Fruit fly (Drosophila melanogaster) whole organism, embryonic: ENCODE results near the gene TMEM216.

Experiments
- Ada2b ChIP-seq: fragments of 200-800 bp; sonication (Bioruptor generic); IDR thresholded peaks from 2 replicates; pipeline ENCODE4 v1.3.6; 2022; ENCODE audit warnings: missing biosample characterization, missing genetic modification characterization
- B-H1 ChIP-seq: fragments of 200-800 bp; sonication (Bioruptor generic); IDR thresholded peaks from 3 replicates; pipeline ENCODE4 v1.3.6; 2022; ENCODE audit warnings: missing biosample characterization, missing genetic modification characterization
- BEAF-32 ChIP-seq: fragments of 200-800 bp; sonication (Bioruptor generic); optimal IDR thresholded peaks from 3 replicates; lab custom pipeline; 2017; ENCODE audit warnings: missing biosample characterization, missing genetic modification characterization, mild to moderate bottlenecking, moderate library complexity, missing genetic modification reagents
- C15 ChIP-seq: fragments of 200-800 bp; sonication (Bioruptor generic); IDR thresholded peaks from 3 replicates; pipeline ENCODE4 v1.3.6; 2022; ENCODE audit warnings: missing biosample characterization, missing genetic modification characterization
- CG10321 ChIP-seq: fragments of 200-800 bp; sonication (Bioruptor generic); IDR thresholded peaks from 2 replicates; pipeline ENCODE4 v1.3.6; 2022; ENCODE audit warnings: missing biosample characterization, missing genetic modification characterization
- CG11398 ChIP-seq: fragments of 200-800 bp; sonication (Bioruptor generic); optimal IDR thresholded peaks from 2 replicates; lab custom pipeline; 2016; ENCODE audit warnings: missing biosample characterization, missing genetic modification characterization
- CG11560 ChIP-seq: fragments of 200-800 bp; sonication (Bioruptor generic); IDR thresholded peaks from 3 replicates; pipeline ENCODE4 v1.3.6; 2022; ENCODE audit warnings: missing biosample characterization, missing genetic modification characterization
- CG12744 ChIP-seq: fragments of 200-800 bp; sonication (Bioruptor generic); optimal IDR thresholded peaks from 2 replicates; lab custom pipeline; 2016; ENCODE audit warnings: missing biosample characterization, missing genetic modification characterization
- CG12769 ChIP-seq: fragments of 200-800 bp; sonication (Bioruptor generic); optimal IDR thresholded peaks from 2 replicates; lab custom pipeline; 2019; ENCODE audit warnings: missing biosample characterization, mild to moderate bottlenecking, missing genetic modification characterization, moderate library complexity
- CG15479 ChIP-seq: fragments of 200-800 bp; sonication (Bioruptor generic); optimal IDR thresholded peaks from 3 replicates; lab custom pipeline; 2019; ENCODE audit warnings: missing biosample characterization, mild to moderate bottlenecking, missing genetic modification characterization, moderate library complexity
- CG16813 ChIP-seq: fragments of 200-800 bp; sonication (Bioruptor generic); IDR thresholded peaks from 3 replicates; pipeline ENCODE4 v1.3.6; 2022; ENCODE audit warnings: missing biosample characterization, missing genetic modification characterization; ENCODE audit not compliant: partially characterized antibody
- CG16815 ChIP-seq: fragments of 200-800 bp; sonication (Bioruptor generic); optimal IDR thresholded peaks from 3 replicates; lab custom pipeline; 2017; ENCODE audit warnings: missing biosample characterization, mild to moderate bottlenecking, missing genetic modification characterization
- CG18262 ChIP-seq: fragments of 200-800 bp; optimal IDR thresholded peaks from 3 replicates; lab custom pipeline; 2019; ENCODE audit warnings: missing biosample characterization, mild to moderate bottlenecking, missing genetic modification characterization, moderate library complexity
- CG18599 ChIP-seq: fragments of 200-800 bp; sonication (Bioruptor generic); optimal IDR thresholded peaks from 3 replicates; lab custom pipeline; 2017; ENCODE audit warnings: missing biosample characterization, missing genetic modification characterization, mild to moderate bottlenecking, moderate library complexity, missing genetic modification reagents
- CG18619 ChIP-seq: fragments of 200-800 bp; sonication (Bioruptor generic); optimal IDR thresholded peaks from 3 replicates; lab custom pipeline; 2017; ENCODE audit warnings: missing biosample characterization, mild to moderate bottlenecking, missing genetic modification characterization
- CG30020 ChIP-seq: fragments of 200-800 bp; optimal IDR thresholded peaks from 2 replicates; lab custom pipeline; 2019; ENCODE audit warnings: missing biosample characterization, mild to moderate bottlenecking, missing genetic modification characterization, moderate library complexity
- CG3065 ChIP-seq: fragments of 200-800 bp; sonication (Bioruptor generic); optimal IDR thresholded peaks from 2 replicates; lab custom pipeline; 2016; ENCODE audit warnings: missing biosample characterization, missing genetic modification characterization
- CG31224 ChIP-seq: fragments of 200-800 bp; sonication (Bioruptor generic); IDR thresholded peaks from 2 replicates; pipeline ENCODE4 v1.3.6; 2022; ENCODE audit warnings: missing biosample characterization, missing genetic modification characterization
- CG32772 ChIP-seq: fragments of 200-800 bp; sonication (Bioruptor generic); IDR thresholded peaks from 2 replicates; pipeline ENCODE4 v1.3.6; 2022; ENCODE audit warnings: missing biosample characterization, missing genetic modification characterization
- CG4707 ChIP-seq: fragments of 200-800 bp; sonication (Bioruptor generic); optimal IDR thresholded peaks from 2 replicates; lab custom pipeline; 2018; ENCODE audit warnings: missing biosample characterization, mild to moderate bottlenecking, missing genetic modification characterization, moderate library complexity
- CG7271 ChIP-seq: fragments of 200-800 bp; sonication (Bioruptor generic); optimal IDR thresholded peaks from 2 replicates; lab custom pipeline; 2018; ENCODE audit warnings: missing biosample characterization, mild to moderate bottlenecking, missing genetic modification characterization, moderate library complexity
- CG7987 ChIP-seq: fragments of 200-800 bp; sonication (Bioruptor generic); optimal IDR thresholded peaks from 2 replicates; lab custom pipeline; 2018; ENCODE audit warnings: missing biosample characterization, mild to moderate bottlenecking, missing genetic modification characterization, moderate library complexity
- CG9727 ChIP-seq: fragments of 200-800 bp; sonication (Bioruptor generic); optimal IDR thresholded peaks from 3 replicates; lab custom pipeline; 2017; ENCODE audit warnings: missing biosample characterization, mild to moderate bottlenecking, missing genetic modification characterization
- CHES-1-like ChIP-seq: fragments of 200-800 bp; sonication (Bioruptor generic); optimal IDR thresholded peaks from 2 replicates; lab custom pipeline; 2016; ENCODE audit warnings: missing biosample characterization, missing genetic modification characterization
- Doc2 ChIP-seq: fragments of 200-800 bp; sonication (Bioruptor generic); IDR thresholded peaks from 2 replicates; pipeline ENCODE4 v1.3.6; 2022; ENCODE audit warnings: missing biosample characterization, missing genetic modification characterization
- Doc3 ChIP-seq: fragments of 200-800 bp; sonication (Bioruptor generic); IDR thresholded peaks from 3 replicates; pipeline ENCODE4 v1.3.6; 2022; ENCODE audit warnings: missing biosample characterization, missing genetic modification characterization; ENCODE audit not compliant: partially characterized antibody
- Mad ChIP-seq: fragments of 200-800 bp; sonication (Bioruptor generic); optimal IDR thresholded peaks from 2 replicates; lab custom pipeline; 2016; ENCODE audit warnings: missing biosample characterization, missing genetic modification characterization
- NfI ChIP-seq: fragments of 200-800 bp; sonication (Bioruptor generic); optimal IDR thresholded peaks from 3 replicates; lab custom pipeline; 2018; ENCODE audit warnings: missing biosample characterization, mild to moderate bottlenecking, missing genetic modification characterization, moderate library complexity
- Ptx1 ChIP-seq: fragments of 200-800 bp; sonication (Bioruptor generic); IDR thresholded peaks from 2 replicates; pipeline ENCODE4 v1.3.6; 2022; ENCODE audit warnings: missing biosample characterization, missing genetic modification characterization
- Ravus ChIP-seq: fragments of 200-800 bp; sonication (Bioruptor generic); IDR thresholded peaks from 2 replicates; pipeline ENCODE4 v1.3.6; 2022; ENCODE audit warnings: missing biosample characterization, missing genetic modification characterization
- Scr ChIP-seq: fragments of 200-800 bp; sonication (Bioruptor generic); IDR thresholded peaks from 2 replicates; pipeline ENCODE4 v1.3.6; 2022; ENCODE audit warnings: missing biosample characterization, missing genetic modification characterization; ENCODE audit not compliant: partially characterized antibody
- ato ChIP-seq: fragments of 200-800 bp; sonication (Bioruptor generic); IDR thresholded peaks from 2 replicates; pipeline ENCODE4 v1.3.6; 2022; ENCODE audit warnings: missing biosample characterization, missing genetic modification characterization; ENCODE audit not compliant: partially characterized antibody
- bcd ChIP-seq: fragments of 200-800 bp; sonication (Bioruptor generic); optimal IDR thresholded peaks from 2 replicates; lab custom pipeline; 2017; ENCODE audit warnings: missing biosample characterization, mild to moderate bottlenecking, missing genetic modification characterization
- chif ChIP-seq, 2 experiments: fragments of 200-800 bp; sonication (Bioruptor generic); optimal IDR thresholded peaks; 3 replicates each; lab custom pipeline; 2016; ENCODE audit warnings: missing biosample characterization in 2 of 2, missing genetic modification characterization in 2 of 2
- dan ChIP-seq: fragments of 200-800 bp; sonication (Bioruptor generic); IDR thresholded peaks from 2 replicates; pipeline ENCODE4 v1.3.6; 2022; ENCODE audit warnings: missing biosample characterization, missing genetic modification characterization
- emc ChIP-seq: fragments of 200-800 bp; sonication (Bioruptor generic); optimal IDR thresholded peaks from 2 replicates; lab custom pipeline; 2016; ENCODE audit warnings: missing biosample characterization, missing genetic modification characterization
- esg ChIP-seq: fragments of 200-800 bp; sonication (Bioruptor generic); conservative IDR thresholded peaks from 2 replicates; pipeline ENCODE4 v1.3.6; 2022; ENCODE audit warnings: missing biosample characterization, missing genetic modification characterization
- gce ChIP-seq: fragments of 200-800 bp; sonication (Bioruptor generic); IDR thresholded peaks from 3 replicates; pipeline ENCODE4 v1.3.6; 2022; ENCODE audit warnings: missing biosample characterization, missing genetic modification characterization
- her ChIP-seq: fragments of 200-800 bp; sonication (Bioruptor generic); optimal IDR thresholded peaks from 2 replicates; lab custom pipeline; 2016; ENCODE audit warnings: missing biosample characterization, missing genetic modification characterization
- insv ChIP-seq, 2 experiments: fragments of 200-800 bp; sonication (Bioruptor generic); optimal IDR thresholded peaks; 3 replicates each; lab custom pipeline; 2016 to 2018; ENCODE audit warnings: missing biosample characterization in 2 of 2, missing genetic modification characterization in 2 of 2
- knrl ChIP-seq: fragments of 200-800 bp; sonication (Bioruptor generic); IDR thresholded peaks from 3 replicates; pipeline ENCODE4 v1.3.6; 2022; ENCODE audit warnings: missing biosample characterization, missing genetic modification characterization; ENCODE audit not compliant: partially characterized antibody
- lbe ChIP-seq: fragments of 200-800 bp; sonication (Bioruptor generic); optimal IDR thresholded peaks from 2 replicates; lab custom pipeline; 2016; ENCODE audit warnings: missing biosample characterization, mild to moderate bottlenecking, missing genetic modification characterization
- odd ChIP-seq: fragments of 200-800 bp; sonication (Bioruptor generic); optimal IDR thresholded peaks from 2 replicates; lab custom pipeline; 2017; ENCODE audit warnings: missing biosample characterization, mild to moderate bottlenecking, missing genetic modification characterization
- org-1 ChIP-seq: fragments of 200-800 bp; sonication (Bioruptor generic); optimal IDR thresholded peaks from 2 replicates; lab custom pipeline; 2017; ENCODE audit warnings: missing biosample characterization, missing genetic modification characterization
- otp ChIP-seq: fragments of 200-800 bp; sonication (Bioruptor generic); IDR thresholded peaks from 3 replicates; pipeline ENCODE4, ENCODE4 v1.3.6; 2022; ENCODE audit warnings: missing biosample characterization, missing genetic modification characterization
- pho ChIP-seq: fragments of 200-800 bp; sonication (Bioruptor generic); optimal IDR thresholded peaks from 2 replicates; lab custom pipeline; 2016; ENCODE audit warnings: missing biosample characterization, missing genetic modification characterization
- pros ChIP-seq: fragments of 200-800 bp; sonication (Bioruptor generic); optimal IDR thresholded peaks from 3 replicates; lab custom pipeline; 2019; ENCODE audit warnings: missing biosample characterization, mild to moderate bottlenecking, missing genetic modification characterization, moderate library complexity
- repo ChIP-seq: fragments of 200-800 bp; sonication (Bioruptor generic); optimal IDR thresholded peaks from 2 replicates; lab custom pipeline; 2016; ENCODE audit warnings: missing biosample characterization, missing genetic modification characterization
- slp2 ChIP-seq: fragments of 200-800 bp; sonication (Bioruptor generic); optimal IDR thresholded peaks from 2 replicates; lab custom pipeline; 2016; ENCODE audit warnings: missing biosample characterization, missing genetic modification characterization
- tap ChIP-seq: fragments of 200-800 bp; optimal IDR thresholded peaks from 3 replicates; lab custom pipeline; 2019; ENCODE audit warnings: missing biosample characterization, mild to moderate bottlenecking, missing genetic modification characterization, moderate library complexity
- toy ChIP-seq: fragments of 200-800 bp; sonication (Bioruptor generic); IDR thresholded peaks from 2 replicates; pipeline ENCODE4 v1.3.6; 2022; ENCODE audit warnings: missing biosample characterization, missing genetic modification characterization

Gene TMEM216

dm6 chr3R:8746354-8746753 is 30.3 kb downstream of the TMEM216 start (continued):
- TF ChIP-seq CG7271 (tag; lab: Kevin White, UChicago) (peak; percentile 88), CG11398 (GFP tag; lab: Kevin White, UChicago) (no peak), Ptx1 (peak; percentile 56; the same call in 1 of the 2 replicates), CG3065 (no peak), CG30020 (tag; lab: Kevin White, UChicago) (no peak), dan (GFP tag; lab: Robert Waterston, UW) (no peak), CG31224 (GFP tag; lab: Robert Waterston, UW) (peak; percentile 47; the same call in 1 of the 2 replicates), CG16815 (peak; percentile 10), CG11560 (tag; lab: Robert Waterston, UW) (no peak), Ada2b (peak; percentile 73), esg (GFP tag; lab: Robert Waterston, UW) (peak; percentile 68), tap (peak; percentile 37), CG10321 (GFP tag; lab: Robert Waterston, UW) (0 out of 2 replicates have a peak, but pooled peaks have one; percentile 21), emc (GFP tag; lab: Kevin White, UChicago) (no peak), slp2 (no peak), Mad (GFP tag; lab: Kevin White, UChicago) (peak; percentile 55), chif (GFP tag; optimal IDR thresholded peaks at IDR 0.05; lab: Kevin White, UChicago) (peak; percentile 33 to 42), BEAF-32 (GFP tag; lab: Kevin White, UChicago) (no peak), toy (GFP tag; lab: Robert Waterston, UW) (no peak), otp (GFP tag; lab: Robert Waterston, UW) (no peak), CG12769 (tag; lab: Kevin White, UChicago) (peak; percentile 7), her (no peak), CG4707 (GFP tag; lab: Kevin White, UChicago) (peak; percentile 28), CG16813 (GFP tag; lab: Robert Waterston, UW) (no peak), CG9727 (GFP tag; lab: Kevin White, UChicago) (peak; percentile 74), CG15479 (GFP tag; lab: Kevin White, UChicago) (peak; percentile 24), ato (GFP tag; lab: Robert Waterston, UW) (no peak), insv (GFP tag; optimal IDR thresholded peaks at IDR 0.05; lab: Kevin White, UChicago) (no peak), CG18262 (peak; percentile 75), Ravus (no peak; the same call in 1 of the 2 replicates), repo (GFP tag; lab: Kevin White, UChicago) (no peak), Doc3 (no peak), knrl (GFP tag; lab: Robert Waterston, UW) (no peak), odd (GFP tag; lab: Kevin White, UChicago) (no peak), CG12744 (GFP tag; lab: Kevin White, UChicago) (no peak), B-H1 (GFP tag; lab: Robert Waterston, UW) (peak; percentile 31; the same call in 2 of the 3 replicates), CHES-1-like (GFP tag; lab: Kevin White, UChicago) (no peak), org-1 (GFP tag; lab: Kevin White, UChicago) (peak; percentile 49), CG32772 (GFP tag; lab: Robert Waterston, UW) (no peak), NfI (peak; percentile 16), pho (GFP tag; lab: Kevin White, UChicago) (no peak), C15 (no peak), pros (GFP tag; lab: Kevin White, UChicago) (no peak), Doc2 (GFP tag; lab: Robert Waterston, UW) (no peak), CG18599 (GFP tag; lab: Kevin White, UChicago) (peak; percentile 57), lbe (GFP tag; lab: Kevin White, UChicago) (no peak), gce (GFP tag; lab: Robert Waterston, UW) (0 out of 3 replicates have a peak, but pooled peaks have one; percentile 26), Scr (no peak), bcd (no peak), CG18619 (GFP tag; lab: Kevin White, UChicago) (peak; percentile 20), CG7987 (GFP tag; lab: Kevin White, UChicago) (no peak)
